Worm (Caenorhabditis elegans): Measurements from ENCODE around the gene M176.9.

ce11 chrII:9443522-9443921 is 32.1 kb upstream of the M176.9 start, which contains the start of gene chil-15:
- TF ChIP-seq T22C8.4 (GFP tag; IDR thresholded peaks at IDR 0.05) (no peak), ztf-23 (GFP tag; IDR thresholded peaks at IDR 0.05) (no peak), ztf-29 (GFP tag; IDR thresholded peaks at IDR 0.05) (no peak), klf-2 (GFP tag; conservative IDR thresholded peaks at IDR 0.05) (no peak), med-1 (GFP tag; optimal IDR thresholded peaks at IDR 0.05; ENCODE audit: insufficient read depth) (no peak)
